Worm (Caenorhabditis elegans) whole organism, early embryonic: ENCODE results near the gene R05G6.10.

Experiments
- F13C5.2 ChIP-seq: sonication (generic microtip); optimal IDR thresholded peaks from 2 replicates; lab custom pipeline; 2017; ENCODE audit warnings: mild to moderate bottlenecking, missing genetic modification characterization, inconsistent platforms, missing compliant biosample characterization
- aly-1 ChIP-seq: sonication (generic microtip); optimal IDR thresholded peaks from 2 replicates; lab custom pipeline; 2016; ENCODE audit warnings: missing genetic modification characterization, missing compliant biosample characterization
- ama-1 ChIP-seq: fragments of 150-350 bp; optimal IDR thresholded peaks from 2 replicates; lab custom pipeline; 2014
- ceh-13 ChIP-seq: fragments of 200-800 bp; sonication (Bioruptor generic); optimal IDR thresholded peaks from 2 replicates; lab custom pipeline; 2018; ENCODE audit warnings: mild to moderate bottlenecking, missing genetic modification characterization, missing compliant biosample characterization
- ets-7 ChIP-seq: sonication (generic microtip); optimal IDR thresholded peaks from 2 replicates; lab custom pipeline; 2016; ENCODE audit warnings: missing genotype, missing genetic modification characterization, missing compliant biosample characterization
- flt-1 ChIP-seq: fragments of 200-800 bp; sonication (Bioruptor generic); IDR thresholded peaks from 2 replicates; pipeline ENCODE4 v1.3.6; 2022; ENCODE audit warnings: missing genetic modification characterization, missing compliant biosample characterization
- hmbx-1 ChIP-seq: sonication (generic microtip); optimal IDR thresholded peaks from 2 replicates; lab custom pipeline; 2016; ENCODE audit warnings: mild to moderate bottlenecking, missing genetic modification characterization, missing compliant biosample characterization
- hmg-4 ChIP-seq: fragments of 200-800 bp; sonication (Bioruptor generic); optimal IDR thresholded peaks from 2 replicates; lab custom pipeline; 2018; ENCODE audit warnings: mild to moderate bottlenecking, missing genetic modification characterization, missing compliant biosample characterization
- hnd-1 ChIP-seq: sonication (generic microtip); optimal IDR thresholded peaks from 2 replicates; lab custom pipeline; 2016; ENCODE audit warnings: missing genetic modification characterization, missing compliant biosample characterization
- scrt-1 ChIP-seq: fragments of 200-800 bp; sonication (Bioruptor generic); IDR thresholded peaks from 2 replicates; pipeline ENCODE4 v1.3.6; 2022; ENCODE audit warnings: missing genetic modification characterization, missing compliant biosample characterization
- tbx-11 ChIP-seq: fragments of 200-800 bp; sonication (Bioruptor generic); IDR thresholded peaks from 2 replicates; pipeline ENCODE4 v1.3.6; 2022; ENCODE audit warnings: missing genetic modification characterization, missing compliant biosample characterization
- tra-4 ChIP-seq: sonication (generic microtip); optimal IDR thresholded peaks from 2 replicates; lab custom pipeline; 2017; ENCODE audit warnings: missing genetic modification characterization, missing compliant biosample characterization

ce11 chrIV:7551254-7551653, 8.9 kb upstream of the R05G6.10 start:
- TF ChIP-seq ama-1 (lab: Kevin White, UChicago) = no peak
- TF ChIP-seq hnd-1 (tag; lab: Kevin White, UChicago) = no peak
- TF ChIP-seq ceh-13 (GFP tag; lab: Kevin White, UChicago) = no peak
- no peak for TF ChIP-seq F13C5.2 (tag; lab: Kevin White, UChicago)
- TF ChIP-seq hmg-4 = no peak
- TF ChIP-seq hmbx-1 (tag; lab: Kevin White, UChicago) = no peak
- no peak for TF ChIP-seq aly-1 (tag; lab: Kevin White, UChicago)
- no peak for TF ChIP-seq ets-7 (tag; lab: Kevin White, UChicago)
- no peak for TF ChIP-seq flt-1 (GFP tag; lab: Robert Waterston, UW)
- no peak for TF ChIP-seq tra-4 (tag; lab: Kevin White, UChicago)
- no peak for TF ChIP-seq scrt-1 (GFP tag; lab: Robert Waterston, UW)
- no peak for TF ChIP-seq tbx-11 (GFP tag; lab: Robert Waterston, UW)
